Worm (Caenorhabditis elegans): ENCODE results near the gene T26C12.3.

Gene T26C12.3

ce11 chrIV:3300492-3300891, 27.3 kb upstream of the T26C12.3 start, which contains the start of gene W08E12.5:
TSS of gene W08E12.5 (plus strand) at chrIV:3300792.
- no peak for TF ChIP-seq egl-13 (tag; optimal IDR thresholded peaks at IDR 0.05)
- TF ChIP-seq sox-4 (tag; optimal IDR thresholded peaks at IDR 0.05), result no peak
- no peak for TF ChIP-seq fkh-8 (tag; optimal IDR thresholded peaks at IDR 0.05)
- TF ChIP-seq aly-2 (tag; optimal IDR thresholded peaks at IDR 0.05), result no peak
- TF ChIP-seq fkh-10 (GFP tag; optimal IDR thresholded peaks at IDR 0.05), result no peak
- no peak for TF ChIP-seq efl-1 (optimal IDR thresholded peaks at IDR 0.05)
- peak in 1 of 2 experiments; percentile 50 for TF ChIP-seq efl-1 (GFP tag; optimal IDR thresholded peaks at IDR 0.05 in 1 of 2)

- TF ChIP-seq lin-13 (GFP tag; optimal IDR thresholded peaks at IDR 0.05), result no peak
Measured at ce11 chrIV:3299229-3299628, 26.0 kb upstream of the T26C12.3 start.

- TF ChIP-seq nhr-76 (tag; optimal IDR thresholded peaks at IDR 0.05) (no peak), fkh-10 (GFP tag; optimal IDR thresholded peaks at IDR 0.05) (peak; percentile 3)
Measured at ce11 chrIV:3298300-3298699, 25.1 kb upstream of the T26C12.3 start, which contains the start of gene W08E12.6. TSS of gene W08E12.6 (plus strand) at chrIV:3298600.

ce11 chrIV:3296578-3297549, 23.7 kb upstream of the T26C12.3 start:
- TF ChIP-seq elt-2 (tag; optimal IDR thresholded peaks at IDR 0.05), result no peak
- TF ChIP-seq mdl-1 (tag; optimal IDR thresholded peaks at IDR 0.05), result no peak
- no peak for TF ChIP-seq pax-3 (tag; optimal IDR thresholded peaks at IDR 0.05)
- TF ChIP-seq lin-14 (GFP tag; optimal IDR thresholded peaks at IDR 0.05), result no peak
- no peak for TF ChIP-seq C16A3.4 (tag; optimal IDR thresholded peaks at IDR 0.05)
- no peak for TF ChIP-seq nhr-47 (tag; optimal IDR thresholded peaks at IDR 0.05)
- TF ChIP-seq mef-2 (tag; optimal IDR thresholded peaks at IDR 0.05), result no peak
- no peak for TF ChIP-seq skn-1 (tag; optimal IDR thresholded peaks at IDR 0.05)
- TF ChIP-seq swsn-7 (tag; optimal IDR thresholded peaks at IDR 0.05), result no peak
- TF ChIP-seq C04F5.9 (tag; optimal IDR thresholded peaks at IDR 0.05), result no peak
- no peak for TF ChIP-seq isw-1 (GFP tag; IDR thresholded peaks at IDR 0.05)
- TF ChIP-seq unc-30 (tag; optimal IDR thresholded peaks at IDR 0.05), result no peak
- no peak for TF ChIP-seq ceh-8 (GFP tag; optimal IDR thresholded peaks at IDR 0.05)

- TF ChIP-seq fkh-4 (tag; optimal IDR thresholded peaks at IDR 0.05; ENCODE audit: borderline replicate concordance) (no peak), sox-4 (tag; optimal IDR thresholded peaks at IDR 0.05) (peak; percentile 64), ceh-63 (GFP tag; optimal IDR thresholded peaks at IDR 0.05) (no peak), mep-1 (tag; optimal IDR thresholded peaks at IDR 0.05) (peak; percentile 99), nhr-85 (tag) (peak; percentile 94), zip-4 (GFP tag; optimal IDR thresholded peaks at IDR 0.05) (peak; percentile 67), nhr-76 (tag; optimal IDR thresholded peaks at IDR 0.05) (no peak), fkh-10 (GFP tag; optimal IDR thresholded peaks at IDR 0.05) (peak; percentile 69), rnt-1 (tag; optimal IDR thresholded peaks at IDR 0.05) (peak; percentile 95), unc-98 (GFP tag; IDR thresholded peaks at IDR 0.05) (no peak; the same call in 1 of the 2 replicates), C34B4.2 (tag; optimal IDR thresholded peaks at IDR 0.05) (no peak), nhr-11 (tag; optimal IDR thresholded peaks at IDR 0.05) (peak; percentile 68), Y116A8C.19 (tag; optimal IDR thresholded peaks at IDR 0.05; ENCODE audit: borderline replicate concordance) (no peak), aly-2 (tag; optimal IDR thresholded peaks at IDR 0.05) (peak; percentile 84), nhr-90 (tag; optimal IDR thresholded peaks at IDR 0.05; ENCODE audit: poor library complexity) (peak; percentile 90), swsn-7 (tag; optimal IDR thresholded peaks at IDR 0.05) (peak; percentile 93), tbx-2 (tag; optimal IDR thresholded peaks at IDR 0.05) (peak; percentile 90), lsy-2 (tag; optimal IDR thresholded peaks at IDR 0.05) (peak; percentile 96 to 97), lin-35 (GFP tag; optimal IDR thresholded peaks at IDR 0.05) (peak; percentile 94 to 96), hlh-17 (GFP tag; optimal IDR thresholded peaks at IDR 0.05; ENCODE audit: borderline replicate concordance) (no peak), ama-1 (optimal IDR thresholded peaks at IDR 0.05) (peak; percentile 84), dpl-1 (GFP tag; optimal IDR thresholded peaks at IDR 0.05) (peak; percentile 93 to 94 (median 93)), nhr-84 (tag; optimal IDR thresholded peaks at IDR 0.05) (no peak), C16A3.4 (tag; optimal IDR thresholded peaks at IDR 0.05) (peak; percentile 98), efl-3 (GFP tag; optimal IDR thresholded peaks at IDR 0.05) (no peak)
Measured at ce11 chrIV:3294553-3295185, 21.5 kb upstream of the T26C12.3 start, which contains the start of gene W08E12.7. TSS of gene W08E12.7 (plus strand) at chrIV:3295135.
